Fruit fly (Drosophila melanogaster): ENCODE data around the gene CG32137.

dm6 chr3L:13919794-13920631 is 19.0 kb upstream of the CG32137 start:
- TF ChIP-seq pan (optimal IDR thresholded peaks at IDR 0.05) (peak; percentile 85), Dll (optimal IDR thresholded peaks at IDR 0.05) (no peak), CG8478 (optimal IDR thresholded peaks at IDR 0.05) (no peak), usp (GFP tag; optimal IDR thresholded peaks at IDR 0.05) (no peak), psq (optimal IDR thresholded peaks at IDR 0.05) (no peak)

Measured in whole organism.